Fruit fly (Drosophila melanogaster) whole organism, pupa: ENCODE measurements around the gene Acn.

Experiments
- CG10348 ChIP-seq: fragments of 200-800 bp; sonication (Bioruptor generic); IDR thresholded peaks from 2 replicates; pipeline ENCODE4 v1.3.6; 2022; ENCODE audit warnings: missing biosample characterization, missing genetic modification characterization
- CG12605 ChIP-seq: fragments of 200-800 bp; sonication (Bioruptor generic); IDR thresholded peaks from 2 replicates; pipeline ENCODE4 v1.3.6; 2022; ENCODE audit warnings: missing biosample characterization, missing genetic modification characterization
- CG13204 ChIP-seq: fragments of 200-800 bp; sonication (Bioruptor generic); optimal IDR thresholded peaks from 2 replicates; lab custom pipeline; 2018; ENCODE audit warnings: missing biosample characterization, mild to moderate bottlenecking, missing genetic modification characterization, moderate library complexity
- CG14655 ChIP-seq: fragments of 200-800 bp; sonication (Bioruptor generic); optimal IDR thresholded peaks from 3 replicates; lab custom pipeline; 2017; ENCODE audit warnings: mild to moderate bottlenecking, missing biosample characterization, missing genetic modification reagents, missing genetic modification characterization
- CG15710 ChIP-seq: fragments of 200-800 bp; sonication (Bioruptor generic); optimal IDR thresholded peaks from 2 replicates; lab custom pipeline; 2018; ENCODE audit warnings: missing biosample characterization, mild to moderate bottlenecking, missing genetic modification characterization, moderate library complexity
- CG17806 ChIP-seq: fragments of 200-800 bp; sonication (Bioruptor generic); optimal IDR thresholded peaks from 2 replicates; lab custom pipeline; 2018; ENCODE audit warnings: missing biosample characterization, mild to moderate bottlenecking, missing genetic modification characterization, moderate library complexity
- CG32121 ChIP-seq: fragments of 200-800 bp; sonication (Bioruptor generic); IDR thresholded peaks from 2 replicates; pipeline ENCODE4 v1.3.6; 2022; ENCODE audit warnings: missing biosample characterization, missing genetic modification characterization
- CG34367 ChIP-seq: fragments of 200-800 bp; sonication (Bioruptor generic); optimal IDR thresholded peaks from 2 replicates; lab custom pipeline; 2018; ENCODE audit warnings: missing biosample characterization, mild to moderate bottlenecking, missing genetic modification characterization
- CG4496 ChIP-seq: fragments of 200-800 bp; sonication (Bioruptor generic); IDR thresholded peaks from 3 replicates; pipeline ENCODE4 v1.3.6; 2022; ENCODE audit warnings: missing biosample characterization, missing genetic modification characterization
- CG8159 ChIP-seq: fragments of 200-800 bp; sonication (Bioruptor generic); optimal IDR thresholded peaks from 3 replicates; lab custom pipeline; 2018; ENCODE audit warnings: missing biosample characterization, mild to moderate bottlenecking, missing genetic modification characterization, moderate library complexity
- CG8301 ChIP-seq: fragments of 200-800 bp; sonication (Bioruptor generic); optimal IDR thresholded peaks from 2 replicates; lab custom pipeline; 2018; ENCODE audit warnings: missing biosample characterization, mild to moderate bottlenecking, missing genetic modification characterization
- CG9948 ChIP-seq: fragments of 200-800 bp; sonication (Bioruptor generic); optimal IDR thresholded peaks from 2 replicates; lab custom pipeline; 2018; ENCODE audit warnings: missing biosample characterization, mild to moderate bottlenecking, missing genetic modification characterization, moderate library complexity
- D1 ChIP-seq: fragments of 200-800 bp; sonication (Bioruptor generic); optimal IDR thresholded peaks from 2 replicates; lab custom pipeline; 2018; ENCODE audit warnings: missing biosample characterization, mild to moderate bottlenecking, missing genetic modification characterization, moderate library complexity
- EcR ChIP-seq: fragments of 200-800 bp; sonication (Bioruptor generic); optimal IDR thresholded peaks from 3 replicates; lab custom pipeline; 2019; ENCODE audit warnings: missing biosample characterization, missing genetic modification characterization, mild to moderate bottlenecking, moderate library complexity, missing genetic modification reagents
- Ets98B ChIP-seq: fragments of 200-800 bp; sonication (Bioruptor generic); IDR thresholded peaks from 2 replicates; pipeline ENCODE4 v1.3.6; 2022; ENCODE audit warnings: missing biosample characterization, missing genetic modification characterization
- Pif1A ChIP-seq: fragments of 200-800 bp; sonication (Bioruptor generic); optimal IDR thresholded peaks from 3 replicates; lab custom pipeline; 2016; ENCODE audit warnings: missing biosample characterization, missing genetic modification characterization
- Pif1B ChIP-seq: fragments of 200-800 bp; sonication (Bioruptor generic); optimal IDR thresholded peaks from 3 replicates; lab custom pipeline; 2016; ENCODE audit warnings: missing biosample characterization, missing genetic modification characterization
- Snoo ChIP-seq: fragments of 200-800 bp; sonication (Bioruptor generic); optimal IDR thresholded peaks from 3 replicates; lab custom pipeline; 2017; ENCODE audit warnings: missing biosample characterization, mild to moderate bottlenecking, missing genetic modification characterization, inconsistent platforms
- fd96Ca ChIP-seq: fragments of 200-800 bp; sonication (Bioruptor generic); IDR thresholded peaks from 3 replicates; pipeline ENCODE4 v1.3.6; 2022; ENCODE audit warnings: missing biosample characterization, missing genetic modification characterization
- gl ChIP-seq: fragments of 200-800 bp; sonication (Bioruptor generic); optimal IDR thresholded peaks from 2 replicates; lab custom pipeline; 2018; ENCODE audit warnings: missing biosample characterization, mild to moderate bottlenecking, missing genetic modification characterization
- rn ChIP-seq: fragments of 200-800 bp; sonication (Bioruptor generic); IDR thresholded peaks from 2 replicates; pipeline ENCODE4 v1.3.6; 2022; ENCODE audit warnings: missing biosample characterization, missing genetic modification characterization

Acn gene

dm6 chr2L:19019640-19020039 is 25.5 kb upstream of the Acn start:
- TF ChIP-seq CG13204 (GFP tag; lab: Kevin White, UChicago) (peak; percentile 58), Pif1B (GFP tag; lab: Kevin White, UChicago) (no peak), CG12605 (no peak), CG4496 (GFP tag; lab: Robert Waterston, UW) (no peak), CG10348 (GFP tag; lab: Robert Waterston, UW) (no peak), CG15710 (tag; lab: Kevin White, UChicago) (no peak), CG14655 (no peak)

DNA sequence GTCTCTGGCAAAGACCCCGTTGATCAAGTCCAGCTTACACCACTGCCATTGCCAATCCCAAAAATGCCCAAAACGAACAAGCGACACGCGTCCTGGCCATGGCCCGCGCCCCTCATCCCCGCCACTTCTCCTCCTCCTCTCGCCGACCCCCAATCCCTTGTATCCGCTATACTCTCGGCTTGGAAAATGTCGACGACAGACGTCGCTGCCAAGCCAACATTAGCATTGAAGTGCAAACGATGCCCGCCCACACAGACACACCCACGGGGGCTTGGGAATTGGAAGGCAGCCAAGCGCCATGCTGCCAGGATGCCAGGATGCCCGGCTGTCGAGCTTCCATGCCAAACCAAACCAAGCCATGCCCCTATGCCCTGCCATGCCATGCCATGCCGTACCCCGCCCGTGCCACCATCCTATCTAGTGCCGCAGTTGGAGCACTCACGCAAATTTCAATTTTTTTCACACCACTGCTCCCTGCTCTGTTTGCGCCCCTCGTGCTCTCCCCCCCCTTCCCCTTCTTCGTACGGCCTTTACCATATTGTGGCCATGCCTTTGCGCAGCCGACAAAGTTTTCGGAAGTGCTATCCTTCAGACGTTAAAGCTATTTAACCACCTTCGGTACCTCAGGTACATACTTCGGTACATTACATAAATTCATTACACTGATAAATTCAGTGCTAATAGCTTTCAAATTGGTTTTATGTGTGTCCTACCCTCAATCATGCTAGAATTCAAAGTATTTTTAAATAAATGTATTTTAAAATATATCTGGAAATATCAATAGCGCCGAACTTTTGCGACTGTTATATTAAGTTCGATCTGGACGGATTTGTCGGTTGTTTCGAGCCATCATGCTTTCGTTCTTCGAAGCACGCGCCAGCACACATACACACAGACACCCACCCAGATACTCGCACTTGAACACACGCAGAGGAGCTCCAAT is 23.6 kb upstream of the Acn start:
- peak; percentile 81 for TF ChIP-seq Pif1A (GFP tag; lab: Kevin White, UChicago)
- peak; percentile 75 for TF ChIP-seq gl (tag; lab: Kevin White, UChicago)
- peak; percentile 30 for TF ChIP-seq D1 (tag; lab: Kevin White, UChicago)
- TF ChIP-seq CG14655 = peak; percentile 86
- TF ChIP-seq CG8301 (tag; lab: Kevin White, UChicago) = peak; percentile 81
- no peak for TF ChIP-seq rn (GFP tag; lab: Robert Waterston, UW)
- no peak for TF ChIP-seq CG10348 (GFP tag; lab: Robert Waterston, UW)
- no peak; the same call in 2 of the 3 replicates for TF ChIP-seq fd96Ca (GFP tag; lab: Robert Waterston, UW)
- no peak for TF ChIP-seq CG32121 (GFP tag; lab: Robert Waterston, UW)
- TF ChIP-seq EcR = peak; percentile 9
- peak; percentile 93 for TF ChIP-seq CG15710 (tag; lab: Kevin White, UChicago)
- TF ChIP-seq CG34367 (tag; lab: Kevin White, UChicago) = peak; percentile 83
- peak; percentile 85 for TF ChIP-seq CG9948 (tag; lab: Kevin White, UChicago)
- TF ChIP-seq CG4496 (GFP tag; lab: Robert Waterston, UW) = 0 out of 3 replicates have a peak, but pooled peaks have one; percentile 47
- TF ChIP-seq CG13204 (GFP tag; lab: Kevin White, UChicago) = peak; percentile 72
- TF ChIP-seq CG8159 = peak; percentile 89
- peak; percentile 78 for TF ChIP-seq CG17806 (tag; lab: Kevin White, UChicago)
- TF ChIP-seq Pif1B (GFP tag; lab: Kevin White, UChicago) = peak; percentile 91
- TF ChIP-seq CG12605 = peak; percentile 49; the same call in 1 of the 2 replicates
- peak; percentile 87 for TF ChIP-seq Snoo (tag; lab: Kevin White, UChicago)
- no peak for TF ChIP-seq Ets98B

- TF ChIP-seq Ets98B = no peak
- TF ChIP-seq Pif1A (GFP tag; lab: Kevin White, UChicago) = no peak
- no peak for TF ChIP-seq CG8159
- no peak for TF ChIP-seq fd96Ca (GFP tag; lab: Robert Waterston, UW)
- TF ChIP-seq CG32121 (GFP tag; lab: Robert Waterston, UW) = no peak
- TF ChIP-seq CG9948 (tag; lab: Kevin White, UChicago) = no peak
- TF ChIP-seq Pif1B (GFP tag; lab: Kevin White, UChicago) = no peak
- TF ChIP-seq CG34367 (tag; lab: Kevin White, UChicago) = no peak
- TF ChIP-seq CG12605 = no peak
- TF ChIP-seq rn (GFP tag; lab: Robert Waterston, UW) = no peak
- TF ChIP-seq CG17806 (tag; lab: Kevin White, UChicago) = no peak
- TF ChIP-seq CG14655 = no peak
- TF ChIP-seq CG15710 (tag; lab: Kevin White, UChicago) = no peak
- TF ChIP-seq, all 21 proteins: peak for 0
These were observed 23.0 kb upstream of the Acn start, which contains the start of gene CG15172 for dm6 chr2L:19022221-19022516. CG15172 (plus strand) TSS chr2L:19022417.

DNA sequence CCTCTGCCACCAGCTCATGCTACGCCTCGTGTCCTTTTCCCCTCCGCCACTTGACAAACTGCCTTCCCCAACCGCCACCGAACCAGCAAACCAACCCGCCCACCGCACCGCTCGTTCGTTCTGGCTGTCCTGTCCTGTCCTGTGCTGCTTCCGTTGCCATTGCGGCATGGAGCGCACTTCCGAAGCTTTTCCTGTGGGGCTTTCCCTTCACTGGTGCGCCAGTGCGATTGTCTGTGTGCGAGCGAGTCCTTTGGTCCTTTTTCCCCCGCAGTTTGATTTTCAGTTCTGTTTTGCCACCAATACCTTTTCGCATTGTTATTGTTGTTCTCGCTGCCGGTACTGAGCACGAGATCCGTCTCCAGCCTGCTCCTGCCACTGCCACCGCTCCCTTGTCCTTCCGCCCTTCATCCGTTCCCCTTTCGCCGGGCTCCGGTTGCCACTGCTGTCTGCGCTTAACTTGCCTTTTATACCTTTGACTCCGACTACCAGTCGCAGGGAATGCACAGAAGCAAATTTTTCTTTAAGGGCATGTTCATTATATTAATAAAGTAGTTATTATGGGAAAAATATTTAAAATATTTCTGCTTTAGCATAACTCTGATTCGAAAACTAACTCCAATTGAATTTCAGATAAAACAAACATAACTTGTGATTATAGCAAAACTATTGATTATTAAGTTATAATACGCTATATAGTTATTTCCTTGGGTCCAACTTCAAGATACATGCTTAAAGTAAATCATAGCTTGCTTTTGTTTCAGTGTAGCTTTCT is 21.0 kb upstream of the Acn start:
- TF ChIP-seq Pif1A (GFP tag; lab: Kevin White, UChicago) = peak; percentile 38
- TF ChIP-seq CG15710 (tag; lab: Kevin White, UChicago) = peak; percentile 84
- no peak for TF ChIP-seq D1 (tag; lab: Kevin White, UChicago)
- peak; percentile 56 for TF ChIP-seq Snoo (tag; lab: Kevin White, UChicago)
- TF ChIP-seq CG34367 (tag; lab: Kevin White, UChicago) = peak; percentile 57
- TF ChIP-seq CG32121 (GFP tag; lab: Robert Waterston, UW) = no peak
- peak; percentile 44 for TF ChIP-seq CG13204 (GFP tag; lab: Kevin White, UChicago)
- peak; percentile 53 for TF ChIP-seq CG8301 (tag; lab: Kevin White, UChicago)
- peak; percentile 21 for TF ChIP-seq Pif1B (GFP tag; lab: Kevin White, UChicago)
- TF ChIP-seq rn (GFP tag; lab: Robert Waterston, UW) = no peak
- peak; percentile 72 for TF ChIP-seq CG14655
- no peak for TF ChIP-seq gl (tag; lab: Kevin White, UChicago)
- TF ChIP-seq CG17806 (tag; lab: Kevin White, UChicago) = peak; percentile 70
- TF ChIP-seq CG4496 (GFP tag; lab: Robert Waterston, UW) = no peak
- TF ChIP-seq CG9948 (tag; lab: Kevin White, UChicago) = peak; percentile 74
- peak; percentile 86 for TF ChIP-seq CG8159

- TF ChIP-seq fd96Ca (GFP tag; lab: Robert Waterston, UW) (0 out of 3 replicates have a peak, but pooled peaks have one; percentile 9), gl (tag; lab: Kevin White, UChicago) (no peak), CG13204 (GFP tag; lab: Kevin White, UChicago) (peak; percentile 25)
These were observed 20.5 kb upstream of the Acn start for dm6 chr2L:19024744-19025059.
